Worm (Caenorhabditis elegans): ENCODE measurements around the gene srg-50.

ce11 chrIV:7098509-7099065 is 23.6 kb upstream of the srg-50 start, which contains the start of gene ZC477.4:
- TF ChIP-seq ztf-29 (GFP tag; IDR thresholded peaks at IDR 0.05) (no peak), ztf-23 (GFP tag; IDR thresholded peaks at IDR 0.05) (no peak)
